Fruit fly (Drosophila melanogaster) whole organism, pupa: ENCODE measurements around the gene Rph.

Source experiments
- CG10348 ChIP-seq: fragments of 200-800 bp; sonication (Bioruptor generic); IDR thresholded peaks from 2 replicates; pipeline ENCODE4 v1.3.6; 2022; ENCODE audit warnings: missing biosample characterization, missing genetic modification characterization
- CG12605 ChIP-seq: fragments of 200-800 bp; sonication (Bioruptor generic); IDR thresholded peaks from 2 replicates; pipeline ENCODE4 v1.3.6; 2022; ENCODE audit warnings: missing biosample characterization, missing genetic modification characterization
- CG13204 ChIP-seq: fragments of 200-800 bp; sonication (Bioruptor generic); optimal IDR thresholded peaks from 2 replicates; lab custom pipeline; 2018; ENCODE audit warnings: missing biosample characterization, mild to moderate bottlenecking, missing genetic modification characterization, moderate library complexity
- CG14655 ChIP-seq: fragments of 200-800 bp; sonication (Bioruptor generic); optimal IDR thresholded peaks from 3 replicates; lab custom pipeline; 2017; ENCODE audit warnings: mild to moderate bottlenecking, missing biosample characterization, missing genetic modification reagents, missing genetic modification characterization
- CG15710 ChIP-seq: fragments of 200-800 bp; sonication (Bioruptor generic); optimal IDR thresholded peaks from 2 replicates; lab custom pipeline; 2018; ENCODE audit warnings: missing biosample characterization, mild to moderate bottlenecking, missing genetic modification characterization, moderate library complexity
- CG17806 ChIP-seq: fragments of 200-800 bp; sonication (Bioruptor generic); optimal IDR thresholded peaks from 2 replicates; lab custom pipeline; 2018; ENCODE audit warnings: missing biosample characterization, mild to moderate bottlenecking, missing genetic modification characterization, moderate library complexity
- CG32121 ChIP-seq: fragments of 200-800 bp; sonication (Bioruptor generic); IDR thresholded peaks from 2 replicates; pipeline ENCODE4 v1.3.6; 2022; ENCODE audit warnings: missing biosample characterization, missing genetic modification characterization
- CG34367 ChIP-seq: fragments of 200-800 bp; sonication (Bioruptor generic); optimal IDR thresholded peaks from 2 replicates; lab custom pipeline; 2018; ENCODE audit warnings: missing biosample characterization, mild to moderate bottlenecking, missing genetic modification characterization
- CG4496 ChIP-seq: fragments of 200-800 bp; sonication (Bioruptor generic); IDR thresholded peaks from 3 replicates; pipeline ENCODE4 v1.3.6; 2022; ENCODE audit warnings: missing biosample characterization, missing genetic modification characterization
- CG8159 ChIP-seq: fragments of 200-800 bp; sonication (Bioruptor generic); optimal IDR thresholded peaks from 3 replicates; lab custom pipeline; 2018; ENCODE audit warnings: missing biosample characterization, mild to moderate bottlenecking, missing genetic modification characterization, moderate library complexity
- CG8301 ChIP-seq: fragments of 200-800 bp; sonication (Bioruptor generic); optimal IDR thresholded peaks from 2 replicates; lab custom pipeline; 2018; ENCODE audit warnings: missing biosample characterization, mild to moderate bottlenecking, missing genetic modification characterization
- CG9948 ChIP-seq: fragments of 200-800 bp; sonication (Bioruptor generic); optimal IDR thresholded peaks from 2 replicates; lab custom pipeline; 2018; ENCODE audit warnings: missing biosample characterization, mild to moderate bottlenecking, missing genetic modification characterization, moderate library complexity
- D1 ChIP-seq: fragments of 200-800 bp; sonication (Bioruptor generic); optimal IDR thresholded peaks from 2 replicates; lab custom pipeline; 2018; ENCODE audit warnings: missing biosample characterization, mild to moderate bottlenecking, missing genetic modification characterization, moderate library complexity
- EcR ChIP-seq: fragments of 200-800 bp; sonication (Bioruptor generic); optimal IDR thresholded peaks from 3 replicates; lab custom pipeline; 2019; ENCODE audit warnings: missing biosample characterization, missing genetic modification characterization, mild to moderate bottlenecking, moderate library complexity, missing genetic modification reagents
- Ets98B ChIP-seq: fragments of 200-800 bp; sonication (Bioruptor generic); IDR thresholded peaks from 2 replicates; pipeline ENCODE4 v1.3.6; 2022; ENCODE audit warnings: missing biosample characterization, missing genetic modification characterization
- Pif1A ChIP-seq: fragments of 200-800 bp; sonication (Bioruptor generic); optimal IDR thresholded peaks from 3 replicates; lab custom pipeline; 2016; ENCODE audit warnings: missing biosample characterization, missing genetic modification characterization
- Pif1B ChIP-seq: fragments of 200-800 bp; sonication (Bioruptor generic); optimal IDR thresholded peaks from 3 replicates; lab custom pipeline; 2016; ENCODE audit warnings: missing biosample characterization, missing genetic modification characterization
- Snoo ChIP-seq: fragments of 200-800 bp; sonication (Bioruptor generic); optimal IDR thresholded peaks from 3 replicates; lab custom pipeline; 2017; ENCODE audit warnings: missing biosample characterization, mild to moderate bottlenecking, missing genetic modification characterization, inconsistent platforms
- fd96Ca ChIP-seq: fragments of 200-800 bp; sonication (Bioruptor generic); IDR thresholded peaks from 3 replicates; pipeline ENCODE4 v1.3.6; 2022; ENCODE audit warnings: missing biosample characterization, missing genetic modification characterization
- gl ChIP-seq: fragments of 200-800 bp; sonication (Bioruptor generic); optimal IDR thresholded peaks from 2 replicates; lab custom pipeline; 2018; ENCODE audit warnings: missing biosample characterization, mild to moderate bottlenecking, missing genetic modification characterization
- rn ChIP-seq: fragments of 200-800 bp; sonication (Bioruptor generic); IDR thresholded peaks from 2 replicates; pipeline ENCODE4 v1.3.6; 2022; ENCODE audit warnings: missing biosample characterization, missing genetic modification characterization

The Rph gene

DNA sequence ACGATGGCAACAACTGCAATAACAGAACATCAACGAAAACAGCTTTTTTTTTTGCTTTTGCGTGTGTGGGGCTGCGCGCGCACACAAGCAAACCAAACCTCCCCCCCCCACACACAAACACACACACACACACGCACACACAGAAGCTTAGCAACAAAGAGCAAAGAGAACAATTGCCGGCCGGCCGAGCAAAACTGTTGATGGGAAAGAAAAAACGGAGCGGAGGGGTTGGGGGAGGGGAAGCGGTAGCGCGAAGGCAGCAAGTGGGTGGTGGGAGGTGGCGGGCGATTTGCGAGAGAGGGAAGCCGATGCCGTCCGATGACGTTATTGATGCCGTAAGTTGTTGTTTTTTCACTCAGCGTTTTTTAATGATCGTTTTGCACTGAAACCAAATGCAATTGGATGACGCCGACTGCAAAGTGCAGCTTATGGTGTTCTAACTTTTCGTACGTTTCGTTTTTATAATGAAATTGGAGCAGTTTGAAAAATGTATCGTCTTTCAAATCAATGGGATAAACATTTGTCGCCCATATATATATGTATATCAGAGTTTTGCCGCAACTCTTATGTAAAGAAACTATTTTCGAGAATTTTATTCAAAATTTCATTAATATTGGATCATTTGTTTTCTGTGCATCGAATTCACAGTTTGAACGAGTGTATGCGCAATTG, 21.6 kb downstream of the Rph start:
- peak; percentile 51 for TF ChIP-seq EcR (GFP tag; lab: Kevin White, UChicago)
- peak; percentile 60; the same call in 2 of the 3 replicates for TF ChIP-seq fd96Ca
- TF ChIP-seq Pif1B (GFP tag; lab: Kevin White, UChicago): no peak
- TF ChIP-seq Pif1A (GFP tag; lab: Kevin White, UChicago): no peak
- TF ChIP-seq CG10348: no peak
- TF ChIP-seq CG15710 (tag; lab: Kevin White, UChicago): peak; percentile 3
- TF ChIP-seq CG13204 (GFP tag; lab: Kevin White, UChicago): peak; percentile 79
- TF ChIP-seq CG8301 (tag; lab: Kevin White, UChicago): peak; percentile 39
- TF ChIP-seq CG4496: peak; percentile 62
- TF ChIP-seq Snoo (tag; lab: Kevin White, UChicago): no peak
- TF ChIP-seq CG12605 (GFP tag; lab: Robert Waterston, UW): no peak; the same call in none of the 2 replicates
- TF ChIP-seq CG34367: peak; percentile 15
- no peak for TF ChIP-seq D1 (tag; lab: Kevin White, UChicago)
- TF ChIP-seq CG32121 (GFP tag; lab: Robert Waterston, UW): peak; percentile 65; the same call in 1 of the 2 replicates
- TF ChIP-seq CG9948 (tag; lab: Kevin White, UChicago): no peak
- TF ChIP-seq CG8159: peak; percentile 18
- no peak for TF ChIP-seq CG17806 (tag; lab: Kevin White, UChicago)
- peak; percentile 69 for TF ChIP-seq CG14655
- TF ChIP-seq rn (GFP tag; lab: Robert Waterston, UW): no peak
- TF ChIP-seq gl: peak; percentile 46
- peak; percentile 48; the same call in 1 of the 2 replicates for TF ChIP-seq Ets98B (GFP tag; lab: Robert Waterston, UW)

DNA sequence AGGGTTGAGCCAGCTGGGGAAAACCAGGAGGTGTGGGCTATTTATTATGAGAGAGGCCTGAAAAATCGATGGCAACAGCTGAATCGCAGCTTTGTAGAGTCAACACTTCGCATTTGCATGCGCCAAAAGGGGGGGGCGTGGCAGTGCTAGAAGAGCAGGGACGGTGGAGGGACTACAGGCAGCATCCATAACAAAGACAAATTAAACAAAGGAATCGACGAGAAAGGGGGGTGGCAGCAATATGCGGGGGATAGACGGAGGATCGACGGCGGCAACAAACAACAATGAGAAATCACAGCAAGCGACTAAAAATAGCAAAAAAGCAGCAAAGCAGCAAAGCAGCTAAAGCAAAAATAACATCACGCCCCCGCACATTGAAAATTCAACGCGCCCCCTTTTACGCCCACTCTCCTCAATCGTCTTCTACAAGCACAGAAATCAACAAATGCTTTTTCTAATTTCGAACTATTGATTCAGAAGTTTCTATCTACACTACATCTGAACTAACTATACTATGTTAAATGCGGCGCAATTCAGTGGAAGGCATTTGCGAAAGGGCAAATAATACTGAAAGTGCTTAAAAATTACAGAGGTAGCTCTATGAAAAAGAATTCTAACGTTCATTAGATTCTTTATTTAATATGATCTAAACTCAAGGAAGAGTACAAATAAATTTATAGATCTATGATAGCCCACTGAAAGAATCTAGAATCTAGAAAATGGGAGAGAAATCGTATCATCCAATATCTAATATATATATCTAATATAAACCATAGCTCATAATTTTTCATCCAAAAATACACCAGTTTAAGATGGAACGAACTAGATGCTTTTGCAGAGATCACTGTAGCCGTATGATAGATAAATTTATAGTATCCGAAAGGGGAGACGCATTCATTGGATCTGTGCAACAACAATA, 22.4 kb downstream of the Rph start:
- TF ChIP-seq CG10348 (no peak), CG15710 (tag; lab: Kevin White, UChicago) (no peak), fd96Ca (0 out of 3 replicates have a peak, but pooled peaks have one; percentile 12), CG17806 (tag; lab: Kevin White, UChicago) (no peak)

DNA sequence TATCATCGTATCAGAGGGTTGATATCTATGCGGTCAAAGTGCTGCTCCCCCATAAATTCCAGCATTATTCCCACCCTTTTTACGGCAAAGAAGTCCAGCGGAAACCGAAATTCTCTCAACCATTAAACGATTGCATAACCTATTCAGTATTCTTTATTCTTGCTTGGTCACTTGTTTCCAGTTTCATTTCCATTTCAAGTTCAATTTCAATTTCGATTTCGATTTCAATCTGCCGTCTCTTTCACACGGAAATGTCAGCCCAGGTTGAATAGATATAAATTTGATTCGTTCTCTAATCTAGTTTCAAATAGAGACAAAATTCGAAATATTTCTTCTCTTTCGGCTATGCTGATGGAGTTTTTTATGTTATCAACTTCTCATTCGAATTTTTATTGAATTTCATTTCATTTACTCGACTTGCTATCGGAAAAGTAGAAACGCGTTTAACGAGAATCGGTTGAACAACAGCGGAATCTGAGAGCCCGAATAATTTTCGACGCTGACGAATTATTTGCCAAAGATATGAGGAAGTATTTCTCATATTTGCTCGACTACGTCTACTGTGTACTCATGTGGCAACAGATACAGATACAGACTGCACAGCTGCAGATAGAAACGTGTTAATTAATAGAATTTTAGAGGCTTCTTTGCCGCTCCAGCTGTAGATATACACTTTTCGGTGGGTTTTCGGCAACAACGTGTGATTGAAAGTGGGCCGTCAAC, 24.6 kb downstream of the Rph start:
- TF ChIP-seq CG9948 (tag; lab: Kevin White, UChicago) (no peak), Snoo (tag; lab: Kevin White, UChicago) (no peak), Pif1A (GFP tag; lab: Kevin White, UChicago) (no peak), Pif1B (GFP tag; lab: Kevin White, UChicago) (no peak), D1 (tag; lab: Kevin White, UChicago) (no peak), fd96Ca (no peak)
- TF ChIP-seq, all 21 proteins: peak for 0

dm6 chrX:10731801-10732200, 25.7 kb downstream of the Rph start:
- TF ChIP-seq CG9948 (tag; lab: Kevin White, UChicago) (peak; percentile 52), CG14655 (peak; percentile 42), CG15710 (tag; lab: Kevin White, UChicago) (peak; percentile 50), Snoo (tag; lab: Kevin White, UChicago) (peak; percentile 20), CG4496 (no peak), Pif1A (GFP tag; lab: Kevin White, UChicago) (peak; percentile 27), CG8159 (peak; percentile 66), CG17806 (tag; lab: Kevin White, UChicago) (peak; percentile 46), gl (no peak), CG10348 (no peak), CG8301 (tag; lab: Kevin White, UChicago) (peak; percentile 27), CG34367 (peak; percentile 18)

- TF ChIP-seq Ets98B (GFP tag; lab: Robert Waterston, UW) (no peak), CG13204 (GFP tag; lab: Kevin White, UChicago) (no peak), gl (no peak), CG8301 (tag; lab: Kevin White, UChicago) (no peak), Pif1A (GFP tag; lab: Kevin White, UChicago) (no peak), CG10348 (no peak), CG9948 (tag; lab: Kevin White, UChicago) (no peak), CG17806 (tag; lab: Kevin White, UChicago) (no peak), CG32121 (GFP tag; lab: Robert Waterston, UW) (no peak), CG8159 (no peak), Pif1B (GFP tag; lab: Kevin White, UChicago) (no peak), CG14655 (no peak), D1 (tag; lab: Kevin White, UChicago) (no peak), Snoo (tag; lab: Kevin White, UChicago) (no peak), CG34367 (no peak), CG12605 (GFP tag; lab: Robert Waterston, UW) (no peak), rn (GFP tag; lab: Robert Waterston, UW) (no peak)
Observed at dm6 chrX:10731357-10731756, 26.1 kb downstream of the Rph start.
